Worm (Caenorhabditis elegans) whole organism, mixed stage, embryonic: Measurements from ENCODE around the gene C28F5.1.

ENCODE experiments used
- elt-3 ChIP-seq: fragments of 150-350 bp; optimal IDR thresholded peaks from 2 replicates; lab custom pipeline; 2014; ENCODE audit warnings: missing biosample characterization, missing genetic modification characterization
- flh-1 ChIP-seq: fragments of 200-800 bp; sonication (Bioruptor generic); optimal IDR thresholded peaks from 2 replicates; lab custom pipeline; 2018; ENCODE audit warnings: mild to moderate bottlenecking, missing genetic modification characterization, moderate library complexity, missing compliant biosample characterization
- nhr-237 ChIP-seq: fragments of 150-350 bp; optimal IDR thresholded peaks from 2 replicates; lab custom pipeline; 2014; ENCODE audit warnings: missing biosample characterization, missing genetic modification characterization
- nhr-76 ChIP-seq: sonication (generic microtip); optimal IDR thresholded peaks from 2 replicates; lab custom pipeline; 2017; ENCODE audit warnings: missing biosample characterization, missing genetic modification characterization
- snpc-4 ChIP-seq: fragments of 150-350 bp; optimal IDR thresholded peaks from 2 replicates; lab custom pipeline; 2014; ENCODE audit warnings: missing biosample characterization, missing genetic modification characterization
- unc-120 ChIP-seq: sonication (generic microtip); optimal IDR thresholded peaks from 2 replicates; lab custom pipeline; 2017; ENCODE audit warnings: missing genetic modification characterization, missing compliant biosample characterization; ENCODE audit not compliant: poor library complexity, severe bottlenecking

- TF ChIP-seq nhr-237 (tag; lab: Kevin White, UChicago): no peak
- no peak for TF ChIP-seq elt-3 (tag; lab: Kevin White, UChicago)
- no peak for TF ChIP-seq flh-1 (GFP tag; lab: Kevin White, UChicago)
- no peak for TF ChIP-seq unc-120 (tag; lab: Kevin White, UChicago)
- TF ChIP-seq nhr-76 (tag; lab: Kevin White, UChicago): no peak
- TF ChIP-seq snpc-4 (tag; lab: Kevin White, UChicago): no peak
These were observed 29.8 kb downstream of the C28F5.1 start, which contains the start of gene ZK1290.13 for ce11 chrII:7534934-7535333.
